Worm (Caenorhabditis elegans) whole organism, early embryonic: Measurements from ENCODE around the gene nhr-171.

Experiments used
- ama-1 ChIP-seq: fragments of 150-350 bp; optimal IDR thresholded peaks from 2 replicates; lab custom pipeline; 2014
- ceh-13 ChIP-seq: fragments of 200-800 bp; sonication (Bioruptor generic); optimal IDR thresholded peaks from 2 replicates; lab custom pipeline; 2018; ENCODE audit warnings: mild to moderate bottlenecking, missing genetic modification characterization, missing compliant biosample characterization
- ceh-36 ChIP-seq: sonication (generic microtip); optimal IDR thresholded peaks from 2 replicates; lab custom pipeline; 2016; ENCODE audit warnings: missing genetic modification characterization, inconsistent platforms, missing compliant biosample characterization
- flt-1 ChIP-seq: fragments of 200-800 bp; sonication (Bioruptor generic); IDR thresholded peaks from 2 replicates; pipeline ENCODE4 v1.3.6; 2022; ENCODE audit warnings: missing genetic modification characterization, missing compliant biosample characterization
- hmbx-1 ChIP-seq: sonication (generic microtip); optimal IDR thresholded peaks from 2 replicates; lab custom pipeline; 2016; ENCODE audit warnings: mild to moderate bottlenecking, missing genetic modification characterization, missing compliant biosample characterization
- hmg-4 ChIP-seq: fragments of 200-800 bp; sonication (Bioruptor generic); optimal IDR thresholded peaks from 2 replicates; lab custom pipeline; 2018; ENCODE audit warnings: mild to moderate bottlenecking, missing genetic modification characterization, missing compliant biosample characterization
- pes-1 ChIP-seq: fragments of 200-800 bp; sonication (Bioruptor generic); IDR thresholded peaks from 2 replicates; pipeline ENCODE4 v1.3.6; 2022; ENCODE audit warnings: missing genetic modification reagents, missing genetic modification characterization, missing compliant biosample characterization
- sea-1 ChIP-seq: fragments of 200-800 bp; sonication (Bioruptor generic); conservative IDR thresholded peaks from 2 replicates; pipeline ENCODE4 v1.3.6; 2022; ENCODE audit warnings: missing genetic modification characterization, missing compliant biosample characterization
- tbx-11 ChIP-seq: fragments of 200-800 bp; sonication (Bioruptor generic); IDR thresholded peaks from 2 replicates; pipeline ENCODE4 v1.3.6; 2022; ENCODE audit warnings: missing genetic modification characterization, missing compliant biosample characterization
- tbx-37 ChIP-seq: fragments of 200-800 bp; sonication (Bioruptor generic); conservative IDR thresholded peaks from 2 replicates; pipeline ENCODE4 v1.3.6; 2022; ENCODE audit warnings: missing genetic modification reagents, missing genetic modification characterization, missing compliant biosample characterization
- tra-4 ChIP-seq: sonication (generic microtip); optimal IDR thresholded peaks from 2 replicates; lab custom pipeline; 2017; ENCODE audit warnings: missing genetic modification characterization, missing compliant biosample characterization

- TF ChIP-seq ceh-13 (GFP tag; lab: Kevin White, UChicago): no peak
- no peak for TF ChIP-seq tbx-37
- no peak for TF ChIP-seq ama-1 (lab: Kevin White, UChicago)
- TF ChIP-seq flt-1 (GFP tag; lab: Robert Waterston, UW): no peak
- no peak for TF ChIP-seq tra-4 (tag; lab: Kevin White, UChicago)
- no peak for TF ChIP-seq hmg-4 (GFP tag; lab: Kevin White, UChicago)
- TF ChIP-seq pes-1 (GFP tag; lab: Robert Waterston, UW): no peak
- no peak for TF ChIP-seq sea-1
- no peak for TF ChIP-seq tbx-11 (GFP tag; lab: Robert Waterston, UW)
- TF ChIP-seq ceh-36 (tag; lab: Kevin White, UChicago): no peak
- TF ChIP-seq hmbx-1: no peak
Observed at ce11 chrV:7547479-7547878, 35.9 kb downstream of the nhr-171 start, which contains the start of gene ftn-1.
